Fruit fly (Drosophila melanogaster) whole organism, prepupa: ENCODE measurements around the gene CG14395.

Source experiments
- CG15336 ChIP-seq: fragments of 200-800 bp; sonication (Bioruptor generic); IDR thresholded peaks from 2 replicates; pipeline ENCODE4 v1.3.6; 2022; ENCODE audit warnings: missing biosample characterization, missing genetic modification characterization
- CG6276 ChIP-seq: fragments of 200-800 bp; sonication (Bioruptor generic); optimal IDR thresholded peaks from 2 replicates; lab custom pipeline; 2017; ENCODE audit warnings: missing biosample characterization, mild to moderate bottlenecking, missing genetic modification characterization
- CG6792 ChIP-seq: fragments of 200-800 bp; sonication (Bioruptor generic); optimal IDR thresholded peaks from 3 replicates; lab custom pipeline; 2016; ENCODE audit warnings: missing biosample characterization, missing genetic modification characterization
- CG6808 ChIP-seq: fragments of 200-800 bp; sonication (Bioruptor generic); optimal IDR thresholded peaks from 3 replicates; lab custom pipeline; 2017; ENCODE audit warnings: missing biosample characterization, missing genetic modification characterization, mild to moderate bottlenecking, moderate library complexity, missing genetic modification reagents
- CG6854 ChIP-seq: fragments of 200-800 bp; sonication (Bioruptor generic); optimal IDR thresholded peaks from 2 replicates; lab custom pipeline; 2017; ENCODE audit warnings: missing biosample characterization, mild to moderate bottlenecking, missing genetic modification characterization
- Gug ChIP-seq: fragments of 200-800 bp; sonication (Bioruptor generic); IDR thresholded peaks from 2 replicates; pipeline ENCODE4 v1.3.6; 2022; ENCODE audit warnings: missing biosample characterization, missing genetic modification characterization
- Hr38 ChIP-seq: sonication (Bioruptor generic); optimal IDR thresholded peaks from 2 replicates; lab custom pipeline; 2016; ENCODE audit warnings: missing biosample characterization, missing genetic modification characterization
- Hr39 ChIP-seq: fragments of 200-800 bp; sonication (Bioruptor generic); optimal IDR thresholded peaks from 2 replicates; lab custom pipeline; 2016; ENCODE audit warnings: missing biosample characterization, missing genetic modification characterization
- OdsH ChIP-seq: fragments of 200-800 bp; sonication (Bioruptor generic); optimal IDR thresholded peaks from 3 replicates; lab custom pipeline; 2016; ENCODE audit warnings: missing biosample characterization, missing genetic modification characterization
- dac ChIP-seq: fragments of 200-800 bp; sonication (Bioruptor generic); optimal IDR thresholded peaks from 2 replicates; lab custom pipeline; 2017; ENCODE audit warnings: missing biosample characterization, mild to moderate bottlenecking, missing genetic modification characterization
- fkh ChIP-seq: fragments of 200-800 bp; sonication (Bioruptor generic); optimal IDR thresholded peaks from 3 replicates; lab custom pipeline; 2017; ENCODE audit warnings: missing biosample characterization, mild to moderate bottlenecking, missing genetic modification characterization, moderate library complexity
- svp ChIP-seq: fragments of 200-800 bp; sonication (Bioruptor generic); peaks from one replicate; lab custom pipeline; 2016; ENCODE audit warnings: missing biosample characterization, missing genetic modification characterization

dm6 chr3R:12719627-12720343, 57.2 kb downstream of the CG14395 start:
- TF ChIP-seq fkh (no peak), svp (GFP tag; lab: Kevin White, UChicago) (peak; percentile 7), OdsH (GFP tag; lab: Kevin White, UChicago) (peak; percentile 47), Hr38 (GFP tag; lab: Kevin White, UChicago) (no peak), CG6792 (GFP tag; lab: Kevin White, UChicago) (peak; percentile 65), CG6276 (GFP tag; lab: Kevin White, UChicago) (peak; percentile 69), CG6808 (peak; percentile 50), Hr39 (peak; percentile 21), CG6854 (GFP tag; lab: Kevin White, UChicago) (peak; percentile 55), CG15336 (GFP tag; lab: Robert Waterston, UW) (peak; percentile 67), Gug (GFP tag; lab: Robert Waterston, UW) (no peak), dac (GFP tag; lab: Kevin White, UChicago) (no peak)
